Worm (Caenorhabditis elegans) whole organism, L4 larva: Measurements from ENCODE around the gene EGAP2.1.

Source experiments
- F44E2.7 ChIP-seq: fragments of 200-800 bp; sonication (Bioruptor generic); IDR thresholded peaks from 2 replicates; pipeline ENCODE4 v2.1.2; 2022; ENCODE audit warnings: missing genetic modification characterization, missing compliant biosample characterization
- T20F7.1 ChIP-seq: fragments of 200-800 bp; sonication (Bioruptor generic); optimal IDR thresholded peaks from 2 replicates; lab custom pipeline; 2018; ENCODE audit warnings: mild to moderate bottlenecking, missing genetic modification characterization, missing compliant biosample characterization
- ceh-20 ChIP-seq: fragments of 200-800 bp; sonication (Bioruptor generic); IDR thresholded peaks from 2 replicates; pipeline ENCODE4 v1.3.6; 2022; ENCODE audit warnings: missing genetic modification reagents, missing genetic modification characterization, missing compliant biosample characterization
- dpl-1 ChIP-seq: fragments of 150-350 bp; optimal IDR thresholded peaks from 2 replicates; lab custom pipeline; 2014; ENCODE audit warnings: missing biosample characterization, missing genetic modification reagents, missing genetic modification characterization
- dve-1 ChIP-seq: sonication (generic microtip); optimal IDR thresholded peaks from 2 replicates; lab custom pipeline; 2017; ENCODE audit warnings: antibody characterized with exemption, mild to moderate bottlenecking, missing genetic modification characterization, missing compliant biosample characterization; ENCODE audit not compliant: insufficient read depth
- egl-27 ChIP-seq: sonication (generic microtip); optimal IDR thresholded peaks from 3 replicates; lab custom pipeline; 2017; ENCODE audit warnings: missing biosample characterization, missing genetic modification reagents, missing genetic modification characterization
- egl-43 ChIP-seq: fragments of 200-800 bp; sonication (Bioruptor generic); IDR thresholded peaks from 2 replicates; pipeline ENCODE4 v1.3.6; 2022; ENCODE audit warnings: missing genetic modification reagents, missing genetic modification characterization, missing compliant biosample characterization
- fkh-10 ChIP-seq: fragments of 150-350 bp; optimal IDR thresholded peaks from 2 replicates; lab custom pipeline; 2014; ENCODE audit warnings: missing biosample characterization, missing genetic modification reagents, missing genetic modification characterization
- hlh-11 ChIP-seq: fragments of 200-800 bp; sonication (Bioruptor generic); optimal IDR thresholded peaks from 2 replicates; lab custom pipeline; 2018; ENCODE audit warnings: mild to moderate bottlenecking, missing genetic modification characterization, missing compliant biosample characterization
- hlh-30 ChIP-seq: sonication (generic microtip); optimal IDR thresholded peaks from 2 replicates; lab custom pipeline; 2017; ENCODE audit warnings: antibody characterized with exemption, mild to moderate bottlenecking, missing genetic modification characterization, missing compliant biosample characterization; ENCODE audit not compliant: insufficient read depth
- jun-1 ChIP-seq: fragments of 150-350 bp; optimal IDR thresholded peaks from 2 replicates; lab custom pipeline; 2014; ENCODE audit warnings: missing biosample characterization, missing genetic modification reagents, missing genetic modification characterization
- lim-7 ChIP-seq: fragments of 200-800 bp; sonication (Bioruptor generic); IDR thresholded peaks from 2 replicates; pipeline ENCODE4 v1.3.6; 2022; ENCODE audit warnings: missing genetic modification characterization, missing compliant biosample characterization
- lin-15B ChIP-seq: fragments of 150-350 bp; sonication (generic microtip); optimal IDR thresholded peaks from 3 replicates; lab custom pipeline; 2014; ENCODE audit warnings: missing biosample characterization, missing genetic modification characterization
- lin-39 ChIP-seq: fragments of 150-350 bp; optimal IDR thresholded peaks from 2 replicates; lab custom pipeline; 2014; ENCODE audit warnings: missing biosample characterization, missing genetic modification reagents, missing genetic modification characterization
- lir-3 ChIP-seq: sonication (generic microtip); optimal IDR thresholded peaks from 2 replicates; lab custom pipeline; 2016; ENCODE audit warnings: mild to moderate bottlenecking, missing genetic modification characterization, missing compliant biosample characterization
- nhr-11 ChIP-seq: fragments of 150-350 bp; optimal IDR thresholded peaks from 2 replicates; lab custom pipeline; 2014; ENCODE audit warnings: missing biosample characterization, missing genetic modification characterization
- nhr-6 ChIP-seq: fragments of 150-350 bp; optimal IDR thresholded peaks from 2 replicates; lab custom pipeline; 2014; ENCODE audit warnings: missing biosample characterization, missing genetic modification characterization
- php-3 ChIP-seq: fragments of 200-800 bp; sonication (Bioruptor generic); IDR thresholded peaks from 2 replicates; pipeline ENCODE4 v1.3.6; 2022; ENCODE audit warnings: missing genetic modification reagents, missing genetic modification characterization, missing compliant biosample characterization
- saeg-2 ChIP-seq: fragments of 200-800 bp; sonication (Bioruptor generic); IDR thresholded peaks from 2 replicates; pipeline ENCODE4 v1.3.6; 2022; ENCODE audit warnings: missing genetic modification reagents, missing genetic modification characterization, missing compliant biosample characterization
- sdz-12 ChIP-seq: fragments of 200-800 bp; sonication (Bioruptor generic); optimal IDR thresholded peaks from 2 replicates; lab custom pipeline; 2018; ENCODE audit warnings: mild to moderate bottlenecking, missing genetic modification characterization, missing compliant biosample characterization
- zag-1 ChIP-seq: fragments of 150-350 bp; optimal IDR thresholded peaks from 2 replicates; lab custom pipeline; 2014; ENCODE audit warnings: missing biosample characterization, missing genetic modification characterization

EGAP2.1 gene

ce11 chrII:5282192-5282591 is 51.0 kb downstream of the EGAP2.1 start, which contains the start of gene pmt-1 (continued):
- peak; percentile 91 for TF ChIP-seq hlh-30 (tag; lab: Kevin White, UChicago)
- no peak for TF ChIP-seq lir-3
- TF ChIP-seq nhr-6 (tag; lab: Kevin White, UChicago), result no peak
- no peak for TF ChIP-seq egl-43 (GFP tag; lab: Robert Waterston, UW)
- no peak for TF ChIP-seq egl-27 (tag; lab: Kevin White, UChicago)
- TF ChIP-seq hlh-11 (tag; lab: Kevin White, UChicago), result peak; percentile 75
- no peak for TF ChIP-seq F44E2.7 (GFP tag; lab: Robert Waterston, UW)
- no peak for TF ChIP-seq saeg-2 (GFP tag; lab: Robert Waterston, UW)
- peak; percentile 84 for TF ChIP-seq dve-1 (tag; lab: Kevin White, UChicago)
- no peak for TF ChIP-seq lin-15B (tag; lab: Kevin White, UChicago)
- TF ChIP-seq ceh-20 (GFP tag; lab: Robert Waterston, UW), result no peak
- TF ChIP-seq jun-1, result no peak
- TF ChIP-seq zag-1 (tag; lab: Kevin White, UChicago), result no peak
- peak; percentile 11 for TF ChIP-seq T20F7.1 (GFP tag; lab: Kevin White, UChicago)
- TF ChIP-seq fkh-10 (GFP tag; lab: Kevin White, UChicago), result no peak
- TF ChIP-seq sdz-12, result no peak
- no peak for TF ChIP-seq php-3 (GFP tag; lab: Robert Waterston, UW)
- TF ChIP-seq lim-7 (GFP tag; lab: Robert Waterston, UW), result no peak
- no peak for TF ChIP-seq dpl-1
- TF ChIP-seq nhr-11 (tag; lab: Kevin White, UChicago), result no peak
- TF ChIP-seq lin-39 (tag; lab: Kevin White, UChicago), result no peak
